Fruit fly (Drosophila melanogaster) whole organism, embryonic: ENCODE data around the gene CG11454.

ENCODE experiments used
- Adf1 ChIP-seq: fragments of 200-800 bp; sonication (Bioruptor generic); IDR thresholded peaks from 2 replicates; pipeline ENCODE4 v1.3.6; 2022; ENCODE audit warnings: missing biosample characterization, missing genetic modification characterization
- CG11398 ChIP-seq: fragments of 200-800 bp; sonication (Bioruptor generic); optimal IDR thresholded peaks from 2 replicates; lab custom pipeline; 2016; ENCODE audit warnings: missing biosample characterization, missing genetic modification characterization
- CG12071 ChIP-seq: fragments of 200-800 bp; sonication (Bioruptor generic); optimal IDR thresholded peaks from 3 replicates; lab custom pipeline; 2018; ENCODE audit warnings: missing biosample characterization, mild to moderate bottlenecking, missing genetic modification characterization
- CG15011 ChIP-seq: fragments of 200-800 bp; sonication (Bioruptor generic); optimal IDR thresholded peaks from 3 replicates; lab custom pipeline; 2018; ENCODE audit warnings: missing biosample characterization, mild to moderate bottlenecking, missing genetic modification characterization
- CG15269 ChIP-seq: fragments of 200-800 bp; sonication (Bioruptor generic); optimal IDR thresholded peaks from 2 replicates; lab custom pipeline; 2018; ENCODE audit warnings: missing biosample characterization, mild to moderate bottlenecking, missing genetic modification characterization, moderate library complexity
- CG15696 ChIP-seq: fragments of 200-800 bp; sonication (Bioruptor generic); optimal IDR thresholded peaks from 2 replicates; lab custom pipeline; 2019; ENCODE audit warnings: missing biosample characterization, mild to moderate bottlenecking, missing genetic modification characterization, moderate library complexity
- CG16815 ChIP-seq: fragments of 200-800 bp; sonication (Bioruptor generic); optimal IDR thresholded peaks from 3 replicates; lab custom pipeline; 2017; ENCODE audit warnings: missing biosample characterization, mild to moderate bottlenecking, missing genetic modification characterization
- CG17359 ChIP-seq: fragments of 200-800 bp; sonication (Bioruptor generic); optimal IDR thresholded peaks from 3 replicates; lab custom pipeline; 2018; ENCODE audit warnings: missing biosample characterization, mild to moderate bottlenecking, missing genetic modification characterization, moderate library complexity
- CG17568 ChIP-seq: fragments of 200-800 bp; sonication (Bioruptor generic); optimal IDR thresholded peaks from 2 replicates; lab custom pipeline; 2018; ENCODE audit warnings: missing biosample characterization, mild to moderate bottlenecking, missing genetic modification characterization, moderate library complexity
- CG2202 ChIP-seq: fragments of 200-800 bp; sonication (Bioruptor generic); optimal IDR thresholded peaks from 2 replicates; lab custom pipeline; 2018; ENCODE audit warnings: missing biosample characterization, mild to moderate bottlenecking, missing genetic modification characterization
- CG32772 ChIP-seq: fragments of 200-800 bp; sonication (Bioruptor generic); IDR thresholded peaks from 2 replicates; pipeline ENCODE4 v1.3.6; 2022; ENCODE audit warnings: missing biosample characterization, missing genetic modification characterization
- CG3281 ChIP-seq: fragments of 200-800 bp; sonication (Bioruptor generic); optimal IDR thresholded peaks from 3 replicates; lab custom pipeline; 2017; ENCODE audit warnings: missing biosample characterization, mild to moderate bottlenecking, missing genetic modification characterization
- CG34376 ChIP-seq: fragments of 200-800 bp; sonication (Bioruptor generic); optimal IDR thresholded peaks from 2 replicates; lab custom pipeline; 2018; ENCODE audit warnings: missing biosample characterization, mild to moderate bottlenecking, missing genetic modification characterization
- CG3995 ChIP-seq: fragments of 200-800 bp; sonication (Bioruptor generic); optimal IDR thresholded peaks from 3 replicates; lab custom pipeline; 2016; ENCODE audit warnings: missing biosample characterization, missing genetic modification characterization
- CG6254 ChIP-seq: fragments of 200-800 bp; sonication (Bioruptor generic); optimal IDR thresholded peaks from 3 replicates; lab custom pipeline; 2017; ENCODE audit warnings: mild to moderate bottlenecking, missing biosample characterization, missing genetic modification reagents, missing genetic modification characterization
- CG6813 ChIP-seq: fragments of 200-800 bp; sonication (Bioruptor generic); optimal IDR thresholded peaks from 2 replicates; lab custom pipeline; 2017; ENCODE audit warnings: missing biosample characterization, missing genetic modification characterization, mild to moderate bottlenecking, moderate library complexity, missing genetic modification reagents
- CG8388 ChIP-seq: fragments of 200-800 bp; sonication (Bioruptor generic); optimal IDR thresholded peaks from 2 replicates; lab custom pipeline; 2019; ENCODE audit warnings: missing biosample characterization, mild to moderate bottlenecking, missing genetic modification characterization, moderate library complexity
- D19B ChIP-seq: fragments of 200-800 bp; sonication (Bioruptor generic); optimal IDR thresholded peaks from 2 replicates; lab custom pipeline; 2017; ENCODE audit warnings: missing biosample characterization, mild to moderate bottlenecking, missing genetic modification characterization
- Dp ChIP-seq: fragments of 200-800 bp; sonication (Bioruptor generic); optimal IDR thresholded peaks from 2 replicates; lab custom pipeline; 2018; ENCODE audit warnings: missing biosample characterization, mild to moderate bottlenecking, missing genetic modification characterization, moderate library complexity
- Fer1 ChIP-seq: fragments of 200-800 bp; sonication (Bioruptor generic); optimal IDR thresholded peaks from 2 replicates; lab custom pipeline; 2017; ENCODE audit warnings: missing biosample characterization, mild to moderate bottlenecking, missing genetic modification characterization
- Fer2 ChIP-seq: fragments of 200-800 bp; sonication (Bioruptor generic); optimal IDR thresholded peaks from 2 replicates; lab custom pipeline; 2018; ENCODE audit warnings: missing biosample characterization, mild to moderate bottlenecking, missing genetic modification characterization, moderate library complexity
- H15 ChIP-seq: fragments of 200-800 bp; sonication (Bioruptor generic); IDR thresholded peaks from 3 replicates; pipeline ENCODE4 v1.3.6; 2022; ENCODE audit warnings: missing biosample characterization, missing genetic modification characterization
- Hr51 ChIP-seq, 2 experiments: fragments of 200-800 bp; sonication (Bioruptor generic); optimal IDR thresholded peaks; 2 replicates in 1 of 2; 3 replicates in 1 of 2; lab custom pipeline; 2016 to 2018; ENCODE audit warnings: missing biosample characterization in 2 of 2, missing genetic modification characterization in 2 of 2, mild to moderate bottlenecking in 1 of 2, moderate library complexity in 1 of 2
- Jarid2 ChIP-seq: fragments of 200-800 bp; sonication (Bioruptor generic); optimal IDR thresholded peaks from 3 replicates; lab custom pipeline; 2017; ENCODE audit warnings: mild to moderate bottlenecking, missing biosample characterization, missing genetic modification reagents, missing genetic modification characterization
- Mad ChIP-seq: fragments of 200-800 bp; sonication (Bioruptor generic); optimal IDR thresholded peaks from 2 replicates; lab custom pipeline; 2016; ENCODE audit warnings: missing biosample characterization, missing genetic modification characterization
- Ravus ChIP-seq: fragments of 200-800 bp; sonication (Bioruptor generic); IDR thresholded peaks from 2 replicates; pipeline ENCODE4 v1.3.6; 2022; ENCODE audit warnings: missing biosample characterization, missing genetic modification characterization
- ase ChIP-seq: fragments of 200-800 bp; sonication (Bioruptor generic); IDR thresholded peaks from 3 replicates; pipeline ENCODE4 v1.3.6; 2022; ENCODE audit warnings: missing biosample characterization, missing genetic modification characterization
- bsh ChIP-seq, 2 experiments: fragments of 200-800 bp; sonication (Bioruptor generic); optimal IDR thresholded peaks; 2 replicates each; lab custom pipeline; 2017 to 2018; ENCODE audit warnings: mild to moderate bottlenecking in 2 of 2, missing biosample characterization in 2 of 2, missing genetic modification characterization in 2 of 2, moderate library complexity in 1 of 2
- caup ChIP-seq: fragments of 200-800 bp; sonication (Bioruptor generic); optimal IDR thresholded peaks from 3 replicates; lab custom pipeline; 2017; ENCODE audit warnings: missing biosample characterization, mild to moderate bottlenecking, missing genetic modification characterization, moderate library complexity; ENCODE audit not compliant: severe bottlenecking
- cg ChIP-seq: fragments of 200-800 bp; sonication (Bioruptor generic); optimal IDR thresholded peaks from 3 replicates; lab custom pipeline; 2019; ENCODE audit warnings: missing biosample characterization, mild to moderate bottlenecking, missing genetic modification characterization, moderate library complexity
- corto ChIP-seq: fragments of 200-800 bp; sonication (Bioruptor generic); optimal IDR thresholded peaks from 2 replicates; lab custom pipeline; 2016; ENCODE audit warnings: missing biosample characterization, mild to moderate bottlenecking, missing genetic modification characterization, moderate library complexity
- da ChIP-seq: fragments of 200-800 bp; sonication (Bioruptor generic); optimal IDR thresholded peaks from 2 replicates; lab custom pipeline; 2016; ENCODE audit warnings: missing biosample characterization, missing genetic modification characterization
- danr ChIP-seq: fragments of 200-800 bp; sonication (Bioruptor generic); IDR thresholded peaks from 2 replicates; pipeline ENCODE4 v1.3.6; 2022; ENCODE audit warnings: missing biosample characterization, missing genetic modification characterization
- en ChIP-seq: fragments of 200-800 bp; sonication (Bioruptor generic); optimal IDR thresholded peaks from 2 replicates; lab custom pipeline; 2016; ENCODE audit warnings: missing biosample characterization, missing genetic modification characterization
- eve ChIP-seq, 2 experiments: fragments of >200 bp; optimal IDR thresholded peaks; 2 replicates each; lab custom pipeline; 2017; ENCODE audit warnings: missing biosample characterization in 2 of 2, missing genetic modification characterization in 2 of 2
- fd96Cb ChIP-seq: fragments of 200-800 bp; sonication (Bioruptor generic); optimal IDR thresholded peaks from 2 replicates; lab custom pipeline; 2018; ENCODE audit warnings: missing biosample characterization, mild to moderate bottlenecking, missing genetic modification characterization, moderate library complexity
- gsb-n ChIP-seq: fragments of 200-800 bp; sonication (Bioruptor generic); optimal IDR thresholded peaks from 3 replicates; lab custom pipeline; 2018; ENCODE audit warnings: missing biosample characterization, mild to moderate bottlenecking, missing genetic modification characterization
- kni ChIP-seq: fragments of 200-800 bp; sonication (Bioruptor generic); optimal IDR thresholded peaks from 3 replicates; lab custom pipeline; 2017; ENCODE audit warnings: mild to moderate bottlenecking, missing biosample characterization, missing genetic modification reagents, missing genetic modification characterization
- lab ChIP-seq: fragments of 200-800 bp; sonication (Bioruptor generic); optimal IDR thresholded peaks from 3 replicates; lab custom pipeline; 2017; ENCODE audit warnings: missing biosample characterization, missing genetic modification characterization, mild to moderate bottlenecking, moderate library complexity, missing genetic modification reagents
- lbe ChIP-seq: fragments of 200-800 bp; sonication (Bioruptor generic); optimal IDR thresholded peaks from 2 replicates; lab custom pipeline; 2016; ENCODE audit warnings: missing biosample characterization, mild to moderate bottlenecking, missing genetic modification characterization
- maf-S ChIP-seq: fragments of 200-800 bp; sonication (Bioruptor generic); optimal IDR thresholded peaks from 2 replicates; lab custom pipeline; 2016; ENCODE audit warnings: missing biosample characterization, missing genetic modification characterization
- mirr ChIP-seq: fragments of 200-800 bp; sonication (Bioruptor generic); optimal IDR thresholded peaks from 3 replicates; lab custom pipeline; 2018; ENCODE audit warnings: missing biosample characterization, mild to moderate bottlenecking, missing genetic modification characterization
- nom ChIP-seq: fragments of 200-800 bp; sonication (Bioruptor generic); optimal IDR thresholded peaks from 2 replicates; lab custom pipeline; 2017; ENCODE audit warnings: missing biosample characterization, missing genetic modification characterization, mild to moderate bottlenecking, moderate library complexity, missing genetic modification reagents
- sd ChIP-seq: fragments of 200-800 bp; sonication (Bioruptor generic); optimal IDR thresholded peaks from 3 replicates; lab custom pipeline; 2018; ENCODE audit warnings: missing biosample characterization, mild to moderate bottlenecking, missing genetic modification characterization, moderate library complexity
- sens ChIP-seq: fragments of 200-800 bp; sonication (Bioruptor generic); peaks from one replicate; lab custom pipeline; 2016; ENCODE audit warnings: missing biosample characterization, missing genetic modification characterization
- slbo ChIP-seq: fragments of 200-800 bp; sonication (Bioruptor generic); IDR thresholded peaks from 2 replicates; pipeline ENCODE4 v1.3.6; 2022; ENCODE audit warnings: missing biosample characterization, missing genetic modification characterization

Gene CG11454

DNA sequence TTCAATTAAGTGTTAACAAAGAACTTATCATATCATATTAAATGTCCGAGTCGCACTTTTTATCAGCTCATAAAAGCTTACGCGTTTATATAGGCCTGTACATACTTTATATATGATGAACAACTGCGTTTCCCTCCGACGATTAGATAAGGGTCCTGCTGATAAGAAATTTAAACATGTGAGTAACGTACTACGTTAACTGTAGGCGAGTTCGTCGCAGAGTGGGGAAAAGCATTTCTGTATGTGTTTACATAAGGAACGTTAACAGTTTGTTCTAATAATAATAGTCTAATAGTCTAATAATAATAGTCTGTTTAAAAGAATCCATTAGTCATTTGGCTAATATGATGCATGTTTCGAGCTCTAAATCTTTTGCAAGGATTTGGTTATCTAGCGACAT, 27.3 kb downstream of the CG11454 start (continued):
- TF ChIP-seq eve (GFP tag; optimal IDR thresholded peaks at IDR 0.05; lab: Kevin White, UChicago) (peak in 1 of 2 experiments; percentile 10), sd (tag; lab: Kevin White, UChicago) (peak; percentile 21), CG6254 (GFP tag; lab: Kevin White, UChicago) (no peak), sens (GFP tag; lab: Kevin White, UChicago) (peak; percentile 40), fd96Cb (tag; lab: Kevin White, UChicago) (no peak), CG34376 (GFP tag; lab: Kevin White, UChicago) (peak; percentile 22)
- TF ChIP-seq, all 482 proteins: peak for 16

DNA sequence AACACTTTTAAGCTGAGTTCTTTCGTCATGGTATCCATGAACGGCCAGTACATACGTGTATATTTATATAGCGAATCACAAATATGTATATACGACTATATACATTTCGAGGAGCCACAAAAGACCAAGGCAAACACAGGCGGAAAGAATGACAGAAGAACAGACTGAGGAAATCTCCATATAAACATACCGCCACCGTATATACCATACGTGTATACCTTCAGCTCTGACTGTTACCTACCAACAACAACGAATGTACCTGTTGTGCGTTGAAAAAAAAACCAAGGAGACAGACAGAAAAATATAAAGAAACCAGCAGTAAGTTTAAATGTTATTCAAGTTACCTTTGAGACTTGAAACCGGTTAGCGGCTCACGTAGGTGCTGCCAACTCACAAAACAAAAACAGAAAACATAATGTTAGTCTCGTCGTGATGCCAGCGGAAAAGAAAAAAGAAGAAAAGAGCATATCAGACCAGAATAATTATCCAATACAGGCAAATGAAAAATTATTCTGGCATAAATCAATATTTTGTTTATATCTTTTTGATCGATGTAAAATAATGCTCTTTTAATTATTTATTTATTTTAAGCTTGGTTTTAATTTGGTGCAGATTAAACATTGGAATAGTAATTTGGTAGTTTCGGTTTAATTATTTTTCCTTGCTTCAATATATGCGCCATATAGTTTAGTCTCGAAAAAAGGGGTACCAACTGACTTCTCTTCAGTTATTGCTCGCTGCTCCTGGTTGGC, 28.6 kb downstream of the CG11454 start:
- TF ChIP-seq lbe (peak; percentile 60), maf-S (GFP tag; lab: Kevin White, UChicago) (no peak), CG17568 (GFP tag; lab: Kevin White, UChicago) (peak; percentile 13), CG3281 (GFP tag; lab: Kevin White, UChicago) (peak; percentile 14), danr (GFP tag; lab: Robert Waterston, UW) (no peak), CG6813 (GFP tag; lab: Kevin White, UChicago) (peak; percentile 59), CG15011 (GFP tag; lab: Kevin White, UChicago) (no peak), CG15696 (tag; lab: Kevin White, UChicago) (peak; percentile 24), gsb-n (tag; lab: Kevin White, UChicago) (no peak), CG11398 (GFP tag; lab: Kevin White, UChicago) (no peak), corto (peak; percentile 18), CG16815 (GFP tag; lab: Kevin White, UChicago) (no peak), bsh (GFP tag; optimal IDR thresholded peaks at IDR 0.05; lab: Kevin White, UChicago) (peak in 1 of 2 experiments; percentile 21), caup (peak; percentile 7), CG15269 (peak; percentile 90), ase (GFP tag; lab: Robert Waterston, UW) (no peak), CG3995 (no peak), Fer2 (no peak), en (GFP tag; lab: Kevin White, UChicago) (no peak), Dp (GFP tag; lab: Kevin White, UChicago) (no peak), CG32772 (GFP tag; lab: Robert Waterston, UW) (no peak), CG17359 (tag; lab: Kevin White, UChicago) (peak; percentile 7), da (no peak), CG8388 (GFP tag; lab: Kevin White, UChicago) (no peak), H15 (GFP tag; lab: Robert Waterston, UW) (no peak), mirr (GFP tag; lab: Kevin White, UChicago) (peak; percentile 56), Jarid2 (GFP tag; lab: Kevin White, UChicago) (no peak), CG2202 (tag; lab: Kevin White, UChicago) (no peak), D19B (GFP tag; lab: Kevin White, UChicago) (peak; percentile 55), kni (peak; percentile 79), slbo (no peak), nom (GFP tag; lab: Kevin White, UChicago) (peak; percentile 71), Hr51 (GFP tag; optimal IDR thresholded peaks at IDR 0.05; lab: Kevin White, UChicago) (peak in 1 of 2 experiments; percentile 5), CG12071 (GFP tag; lab: Kevin White, UChicago) (peak; percentile 0), lab (peak; percentile 46), Adf1 (GFP tag; lab: Robert Waterston, UW) (0 out of 2 replicates have a peak, but pooled peaks have one; percentile 27), cg (GFP tag; lab: Kevin White, UChicago) (peak; percentile 22), Mad (no peak), Ravus (GFP tag; lab: Robert Waterston, UW) (no peak), Fer1 (GFP tag; lab: Kevin White, UChicago) (peak; percentile 23)
